Fruit fly (Drosophila melanogaster): Measurements from ENCODE around the gene Ssl1.

Gene Ssl1

DNA sequence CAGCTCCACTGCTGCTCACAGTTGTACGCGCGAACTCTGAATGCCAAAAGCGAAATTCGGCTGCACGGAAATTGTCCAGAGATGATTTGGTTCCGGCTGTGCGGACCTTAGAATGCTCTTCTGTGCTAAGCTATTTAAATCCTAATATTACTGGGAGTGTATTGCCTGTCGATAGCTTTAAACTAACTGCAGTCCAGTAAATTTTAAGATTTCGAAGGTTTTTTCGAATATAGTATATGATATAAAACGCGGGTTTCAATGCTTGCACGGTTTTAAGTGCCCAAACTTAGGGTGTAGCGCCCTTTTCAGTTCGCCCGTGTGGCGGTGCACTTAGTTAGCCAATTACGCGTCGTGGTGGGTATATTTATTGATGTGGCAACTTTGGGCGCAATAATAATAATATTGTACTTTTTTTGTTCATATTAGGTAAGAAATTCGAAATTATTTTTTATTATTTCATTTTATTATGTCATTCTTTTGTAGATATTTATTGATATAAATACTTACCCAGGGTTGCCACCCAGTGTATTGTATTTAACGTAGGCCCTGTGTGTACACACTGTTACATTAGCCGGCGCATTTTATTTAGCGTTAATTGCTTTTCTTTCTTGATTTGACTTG, at the start of gene Ssl1, which contains the start of gene Chro (continued):
- TF ChIP-seq nau (GFP tag; optimal IDR thresholded peaks at IDR 0.05) (peak; percentile 100), Myb (GFP tag; optimal IDR thresholded peaks at IDR 0.05) (peak; percentile 98), CG13624 (GFP tag; optimal IDR thresholded peaks at IDR 0.05) (peak; percentile 100), CG32532 (GFP tag; IDR thresholded peaks at IDR 0.05) (peak; percentile 100), Lpt (GFP tag; optimal IDR thresholded peaks at IDR 0.05) (no peak), nom (GFP tag; optimal IDR thresholded peaks at IDR 0.05) (peak; percentile 99), Deaf1 (tag; optimal IDR thresholded peaks at IDR 0.05) (peak; percentile 92), Mrtf (GFP tag; IDR thresholded peaks at IDR 0.05) (peak; percentile 100), prd (optimal IDR thresholded peaks at IDR 0.05) (no peak), prd (GFP tag; IDR thresholded peaks at IDR 0.05) (peak; percentile 100), Optix (GFP tag; IDR thresholded peaks at IDR 0.05) (peak; percentile 100), CG4730 (GFP tag; IDR thresholded peaks at IDR 0.05) (peak; percentile 100), CG31388 (GFP tag; optimal IDR thresholded peaks at IDR 0.05) (peak; percentile 100), insv (GFP tag; optimal IDR thresholded peaks at IDR 0.05) (peak; percentile 84 to 89), sug (tag; optimal IDR thresholded peaks at IDR 0.05) (peak; percentile 98), fd102C (GFP tag; optimal IDR thresholded peaks at IDR 0.05) (peak; percentile 99), B-H2 (GFP tag; optimal IDR thresholded peaks at IDR 0.05) (peak; percentile 97), Bdp1 (GFP tag; optimal IDR thresholded peaks at IDR 0.05) (peak; percentile 97), ase (GFP tag; IDR thresholded peaks at IDR 0.05) (peak; percentile 100), BEAF-32 (GFP tag; optimal IDR thresholded peaks at IDR 0.05) (peak; percentile 51), ap (GFP tag; IDR thresholded peaks at IDR 0.05) (peak; percentile 100), h (optimal IDR thresholded peaks at IDR 0.05) (no peak), lov (optimal IDR thresholded peaks at IDR 0.05) (no peak), lov (GFP tag; IDR thresholded peaks at IDR 0.05) (peak; percentile 100), CG32772 (GFP tag; IDR thresholded peaks at IDR 0.05) (peak; percentile 100), tap (tag; optimal IDR thresholded peaks at IDR 0.05) (peak; percentile 100), chn (GFP tag; optimal IDR thresholded peaks at IDR 0.05) (peak; percentile 100), Atf-2 (GFP tag; optimal IDR thresholded peaks at IDR 0.05) (peak; percentile 100), Ptx1 (GFP tag; IDR thresholded peaks at IDR 0.05) (peak; percentile 100), CG30020 (tag; optimal IDR thresholded peaks at IDR 0.05) (peak; percentile 93), CG10209 (GFP tag; optimal IDR thresholded peaks at IDR 0.05) (peak; percentile 100), PHDP (tag; optimal IDR thresholded peaks at IDR 0.05) (peak; percentile 100), caup (GFP tag; optimal IDR thresholded peaks at IDR 0.05; ENCODE audit: severe bottlenecking) (peak; percentile 100), CG15269 (tag; optimal IDR thresholded peaks at IDR 0.05) (peak; percentile 100), ssp (GFP tag; IDR thresholded peaks at IDR 0.05) (peak; percentile 98), pros (GFP tag; optimal IDR thresholded peaks at IDR 0.05) (peak; percentile 76), ERR (GFP tag; optimal IDR thresholded peaks at IDR 0.05) (peak; percentile 99), sc (optimal IDR thresholded peaks at IDR 0.05) (no peak), sc (GFP tag; optimal IDR thresholded peaks at IDR 0.05) (peak; percentile 100), sisA (GFP tag; IDR thresholded peaks at IDR 0.05) (peak; percentile 100), Fer1 (GFP tag; optimal IDR thresholded peaks at IDR 0.05) (peak; percentile 100), Scr (GFP tag; IDR thresholded peaks at IDR 0.05; ENCODE audit: partially characterized antibody) (no peak; the same call in none of the 2 replicates), trem (tag; optimal IDR thresholded peaks at IDR 0.05) (peak; percentile 98), schlank (tag; optimal IDR thresholded peaks at IDR 0.05) (peak; percentile 99), CG3838 (GFP tag; optimal IDR thresholded peaks at IDR 0.05) (peak; percentile 99), vvl (GFP tag; IDR thresholded peaks at IDR 0.05) (peak; percentile 100), CG30403 (GFP tag; optimal IDR thresholded peaks at IDR 0.05) (peak; percentile 100), Camta (GFP tag; optimal IDR thresholded peaks at IDR 0.05) (peak; percentile 100), CG3995 (GFP tag; optimal IDR thresholded peaks at IDR 0.05) (peak; percentile 90), CG5180 (GFP tag; optimal IDR thresholded peaks at IDR 0.05) (peak; percentile 94), CG12942 (GFP tag; optimal IDR thresholded peaks at IDR 0.05) (peak; percentile 100)
